Comparison of ENCODE assay signal across 1 fruit fly cellular context in genomic region chr3R:14373192-14373827, dm6.
TF ChIP-seq lines count a peak whose summit lies in the region.

No protein-coding gene starts in this region.

TF ChIP-seq in whole organism, embryonic, 481 proteins besides CTCF, POLR2A, EP300 and RAD21 (continued from another document):
- peak; percentile 84 for TF ChIP-seq sr (GFP tag; IDR thresholded peaks at IDR 0.05; lab: Robert Waterston, UW)
- peak; percentile 96 for TF ChIP-seq CG14050 (GFP tag; IDR thresholded peaks at IDR 0.05; lab: Robert Waterston, UW)
- TF ChIP-seq Usf (GFP tag; optimal IDR thresholded peaks at IDR 0.05; lab: Kevin White, UChicago), result peak; percentile 77
- peak; percentile 69 for TF ChIP-seq ranshi (GFP tag; IDR thresholded peaks at IDR 0.05; lab: Robert Waterston, UW)
- TF ChIP-seq usp (GFP tag; optimal IDR thresholded peaks at IDR 0.05; lab: Kevin White, UChicago), result no peak
- TF ChIP-seq HHEX (GFP tag; optimal IDR thresholded peaks at IDR 0.05; lab: Kevin White, UChicago), result peak; percentile 80
- TF ChIP-seq CG12391 (tag; optimal IDR thresholded peaks at IDR 0.05; lab: Kevin White, UChicago), result peak; percentile 95
- no peak for TF ChIP-seq lov (optimal IDR thresholded peaks at IDR 0.05; lab: Kevin White, UChicago)
- TF ChIP-seq lov (GFP tag; IDR thresholded peaks at IDR 0.05; lab: Robert Waterston, UW), result peak; percentile 93
- TF ChIP-seq CG1024 (GFP tag; IDR thresholded peaks at IDR 0.05; lab: Robert Waterston, UW), result peak; percentile 64; the same call in 1 of the 2 replicates
- peak; percentile 85 for TF ChIP-seq CG10654 (GFP tag; optimal IDR thresholded peaks at IDR 0.05; lab: Kevin White, UChicago)
- peak; percentile 72 for TF ChIP-seq D19B (GFP tag; optimal IDR thresholded peaks at IDR 0.05; lab: Kevin White, UChicago)
- no peak; the same call in 1 of the 2 replicates for TF ChIP-seq NFAT (GFP tag; IDR thresholded peaks at IDR 0.05; lab: Robert Waterston, UW)
- peak; percentile 92 for TF ChIP-seq CG13123 (GFP tag; optimal IDR thresholded peaks at IDR 0.05; lab: Kevin White, UChicago)
- TF ChIP-seq CG17612 (GFP tag; IDR thresholded peaks at IDR 0.05; lab: Robert Waterston, UW), result no peak
- no peak for TF ChIP-seq cas (GFP tag; IDR thresholded peaks at IDR 0.05; lab: Robert Waterston, UW)
- TF ChIP-seq CG5180 (GFP tag; optimal IDR thresholded peaks at IDR 0.05; lab: Kevin White, UChicago), result peak; percentile 65
- TF ChIP-seq Dek (tag; optimal IDR thresholded peaks at IDR 0.05; lab: Kevin White, UChicago), result peak; percentile 89
- peak; percentile 75 for TF ChIP-seq CG1792 (GFP tag; optimal IDR thresholded peaks at IDR 0.05; lab: Kevin White, UChicago)
- TF ChIP-seq Oli (tag; optimal IDR thresholded peaks at IDR 0.05; lab: Kevin White, UChicago), result peak; percentile 98
- TF ChIP-seq Mrtf (GFP tag; IDR thresholded peaks at IDR 0.05; lab: Robert Waterston, UW), result peak; percentile 78; the same call in 2 of the 3 replicates
- TF ChIP-seq sim (GFP tag; IDR thresholded peaks at IDR 0.05; lab: Robert Waterston, UW), result peak; percentile 82
- peak; percentile 96 for TF ChIP-seq tx (GFP tag; optimal IDR thresholded peaks at IDR 0.05; lab: Kevin White, UChicago)
- peak; percentile 95 for TF ChIP-seq CG10209 (GFP tag; optimal IDR thresholded peaks at IDR 0.05; lab: Kevin White, UChicago)
- peak; percentile 91 for TF ChIP-seq pnt (GFP tag; optimal IDR thresholded peaks at IDR 0.05; lab: Kevin White, UChicago)
- peak; percentile 4 for TF ChIP-seq Fer2 (tag; optimal IDR thresholded peaks at IDR 0.05; lab: Kevin White, UChicago)
- TF ChIP-seq slbo (GFP tag; IDR thresholded peaks at IDR 0.05; lab: Robert Waterston, UW), result peak; percentile 97
- peak; percentile 93 for TF ChIP-seq unpg (GFP tag; optimal IDR thresholded peaks at IDR 0.05; lab: Kevin White, UChicago)
- TF ChIP-seq CG8290 (GFP tag; optimal IDR thresholded peaks at IDR 0.05; lab: Kevin White, UChicago), result peak; percentile 91
- TF ChIP-seq CG8290 (tag; optimal IDR thresholded peaks at IDR 0.05; lab: Kevin White, UChicago), result peak; percentile 52 to 96
- peak; percentile 83 for TF ChIP-seq CG3838 (GFP tag; optimal IDR thresholded peaks at IDR 0.05; lab: Kevin White, UChicago)
- peak; percentile 96 for TF ChIP-seq CG14014 (GFP tag; IDR thresholded peaks at IDR 0.05; lab: Robert Waterston, UW)
- peak; percentile 70 for TF ChIP-seq CG1233 (GFP tag; optimal IDR thresholded peaks at IDR 0.05; lab: Kevin White, UChicago)
- no peak for TF ChIP-seq CG10543 (GFP tag; optimal IDR thresholded peaks at IDR 0.05; lab: Kevin White, UChicago)
- TF ChIP-seq CG15073 (GFP tag; optimal IDR thresholded peaks at IDR 0.05; lab: Kevin White, UChicago), result peak; percentile 81
- peak; percentile 16 for TF ChIP-seq mirr (GFP tag; optimal IDR thresholded peaks at IDR 0.05; lab: Kevin White, UChicago)
- TF ChIP-seq disco-r (GFP tag; optimal IDR thresholded peaks at IDR 0.05; lab: Kevin White, UChicago), result peak; percentile 85
